Worm (Caenorhabditis elegans) whole organism, early embryonic: ENCODE data around the gene msra-1.

Experiments used
- B0310.2 ChIP-seq: sonication (generic microtip); optimal IDR thresholded peaks from 2 replicates; lab custom pipeline; 2016; ENCODE audit warnings: mild to moderate bottlenecking, missing genetic modification characterization, missing compliant biosample characterization
- F13C5.2 ChIP-seq: sonication (generic microtip); optimal IDR thresholded peaks from 2 replicates; lab custom pipeline; 2017; ENCODE audit warnings: mild to moderate bottlenecking, missing genetic modification characterization, inconsistent platforms, missing compliant biosample characterization
- aly-1 ChIP-seq: sonication (generic microtip); optimal IDR thresholded peaks from 2 replicates; lab custom pipeline; 2016; ENCODE audit warnings: missing genetic modification characterization, missing compliant biosample characterization
- ama-1 ChIP-seq: fragments of 150-350 bp; optimal IDR thresholded peaks from 2 replicates; lab custom pipeline; 2014
- ceh-13 ChIP-seq: fragments of 200-800 bp; sonication (Bioruptor generic); optimal IDR thresholded peaks from 2 replicates; lab custom pipeline; 2018; ENCODE audit warnings: mild to moderate bottlenecking, missing genetic modification characterization, missing compliant biosample characterization
- ceh-36 ChIP-seq: sonication (generic microtip); optimal IDR thresholded peaks from 2 replicates; lab custom pipeline; 2016; ENCODE audit warnings: missing genetic modification characterization, inconsistent platforms, missing compliant biosample characterization
- flt-1 ChIP-seq: fragments of 200-800 bp; sonication (Bioruptor generic); IDR thresholded peaks from 2 replicates; pipeline ENCODE4 v1.3.6; 2022; ENCODE audit warnings: missing genetic modification characterization, missing compliant biosample characterization
- hmbx-1 ChIP-seq: sonication (generic microtip); optimal IDR thresholded peaks from 2 replicates; lab custom pipeline; 2016; ENCODE audit warnings: mild to moderate bottlenecking, missing genetic modification characterization, missing compliant biosample characterization
- hmg-4 ChIP-seq: fragments of 200-800 bp; sonication (Bioruptor generic); optimal IDR thresholded peaks from 2 replicates; lab custom pipeline; 2018; ENCODE audit warnings: mild to moderate bottlenecking, missing genetic modification characterization, missing compliant biosample characterization
- pes-1 ChIP-seq: fragments of 200-800 bp; sonication (Bioruptor generic); IDR thresholded peaks from 2 replicates; pipeline ENCODE4 v1.3.6; 2022; ENCODE audit warnings: missing genetic modification reagents, missing genetic modification characterization, missing compliant biosample characterization
- scrt-1 ChIP-seq: fragments of 200-800 bp; sonication (Bioruptor generic); IDR thresholded peaks from 2 replicates; pipeline ENCODE4 v1.3.6; 2022; ENCODE audit warnings: missing genetic modification characterization, missing compliant biosample characterization
- sea-1 ChIP-seq: fragments of 200-800 bp; sonication (Bioruptor generic); conservative IDR thresholded peaks from 2 replicates; pipeline ENCODE4 v1.3.6; 2022; ENCODE audit warnings: missing genetic modification characterization, missing compliant biosample characterization
- tbx-37 ChIP-seq: fragments of 200-800 bp; sonication (Bioruptor generic); conservative IDR thresholded peaks from 2 replicates; pipeline ENCODE4 v1.3.6; 2022; ENCODE audit warnings: missing genetic modification reagents, missing genetic modification characterization, missing compliant biosample characterization
- tra-4 ChIP-seq: sonication (generic microtip); optimal IDR thresholded peaks from 2 replicates; lab custom pipeline; 2017; ENCODE audit warnings: missing genetic modification characterization, missing compliant biosample characterization

DNA sequence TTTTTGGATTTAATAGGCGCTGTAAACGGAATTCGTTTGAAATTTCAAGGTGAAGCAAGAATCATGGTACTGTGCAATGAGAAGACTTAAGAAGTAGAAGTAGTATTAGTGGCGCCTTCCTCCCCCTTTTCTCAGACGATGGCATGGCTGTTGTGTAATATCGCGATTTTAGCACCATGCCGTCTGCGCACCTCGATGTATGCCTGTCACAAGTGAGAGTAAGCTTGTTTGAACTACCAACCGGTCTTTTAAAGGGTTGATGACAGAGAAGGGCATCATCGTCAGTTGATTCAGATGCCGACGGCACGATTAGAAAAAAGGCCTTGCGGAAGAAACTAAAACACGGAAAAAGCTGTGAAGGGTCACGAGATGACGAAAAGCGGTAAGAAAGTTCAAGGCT lies 40.2 kb upstream of the msra-1 start:
- TF ChIP-seq hmg-4: no peak
- TF ChIP-seq pes-1 (GFP tag; lab: Robert Waterston, UW): no peak
- no peak for TF ChIP-seq scrt-1 (GFP tag; lab: Robert Waterston, UW)
- TF ChIP-seq ama-1 (lab: Kevin White, UChicago): no peak
- no peak for TF ChIP-seq ceh-36 (tag; lab: Kevin White, UChicago)
- no peak for TF ChIP-seq aly-1
- no peak for TF ChIP-seq ceh-13 (GFP tag; lab: Kevin White, UChicago)
- TF ChIP-seq tbx-37 (GFP tag; lab: Robert Waterston, UW): no peak
- TF ChIP-seq hmbx-1 (tag; lab: Kevin White, UChicago): no peak
- no peak for TF ChIP-seq sea-1
- no peak for TF ChIP-seq F13C5.2
- no peak for TF ChIP-seq tra-4 (tag; lab: Kevin White, UChicago)
- no peak for TF ChIP-seq B0310.2
- no peak for TF ChIP-seq flt-1 (GFP tag; lab: Robert Waterston, UW)
